Fruit fly (Drosophila melanogaster): ENCODE data around the gene CG42831.

CG42831 gene

dm6 chr3L:10827348-10827747, 12.7 kb downstream of the CG42831 start (continued):
- TF ChIP-seq CG12391 (tag; optimal IDR thresholded peaks at IDR 0.05) (peak; percentile 46), CG6765 (GFP tag; optimal IDR thresholded peaks at IDR 0.05) (peak; percentile 3), CG3995 (GFP tag; optimal IDR thresholded peaks at IDR 0.05) (no peak), CG11398 (GFP tag; optimal IDR thresholded peaks at IDR 0.05) (no peak), CG14667 (GFP tag; IDR thresholded peaks at IDR 0.05) (no peak), CG10959 (GFP tag; IDR thresholded peaks at IDR 0.05) (no peak), CG2678 (tag; optimal IDR thresholded peaks at IDR 0.05) (peak; percentile 78), Lhr (GFP tag; optimal IDR thresholded peaks at IDR 0.05) (no peak), Blimp-1 (GFP tag; optimal IDR thresholded peaks at IDR 0.05) (peak; percentile 16), bbx (GFP tag; IDR thresholded peaks at IDR 0.05; ENCODE audit: partially characterized antibody) (no peak), jing (GFP tag; optimal IDR thresholded peaks at IDR 0.05) (no peak), Gug (GFP tag; IDR thresholded peaks at IDR 0.05) (no peak), fd64A (GFP tag; optimal IDR thresholded peaks at IDR 0.05) (no peak), CG18619 (GFP tag; optimal IDR thresholded peaks at IDR 0.05) (peak; percentile 57), NC2β (GFP tag; optimal IDR thresholded peaks at IDR 0.05) (no peak), CG12071 (GFP tag; optimal IDR thresholded peaks at IDR 0.05) (no peak), Hand (GFP tag; optimal IDR thresholded peaks at IDR 0.05) (peak; percentile 59), Doc3 (GFP tag; IDR thresholded peaks at IDR 0.05; ENCODE audit: partially characterized antibody) (no peak), her (GFP tag; optimal IDR thresholded peaks at IDR 0.05) (no peak), gem (tag; optimal IDR thresholded peaks at IDR 0.05) (peak; percentile 63), p53 (GFP tag; optimal IDR thresholded peaks at IDR 0.05) (no peak), CG12659 (GFP tag; optimal IDR thresholded peaks at IDR 0.05) (peak; percentile 35), CG14441 (GFP tag; IDR thresholded peaks at IDR 0.05) (no peak), CG10274 (GFP tag; optimal IDR thresholded peaks at IDR 0.05) (no peak), phol (tag; optimal IDR thresholded peaks at IDR 0.05) (peak; percentile 45), sob (GFP tag; IDR thresholded peaks at IDR 0.05) (no peak), Dll (GFP tag; IDR thresholded peaks at IDR 0.05; ENCODE audit: partially characterized antibody) (no peak), tgo (GFP tag; IDR thresholded peaks at IDR 0.05) (0 out of 3 replicates have a peak, but pooled peaks have one; percentile 13), Jarid2 (GFP tag; optimal IDR thresholded peaks at IDR 0.05) (no peak), Vsx1 (GFP tag; optimal IDR thresholded peaks at IDR 0.05) (no peak), pho (GFP tag; optimal IDR thresholded peaks at IDR 0.05) (no peak), usp (GFP tag; optimal IDR thresholded peaks at IDR 0.05) (no peak), CG10565 (GFP tag; optimal IDR thresholded peaks at IDR 0.05) (no peak), CG18599 (GFP tag; optimal IDR thresholded peaks at IDR 0.05) (peak; percentile 69), chif (GFP tag; optimal IDR thresholded peaks at IDR 0.05) (no peak), zen (tag; optimal IDR thresholded peaks at IDR 0.05) (no peak), CG2712 (tag; optimal IDR thresholded peaks at IDR 0.05) (peak; percentile 35), seq (GFP tag; IDR thresholded peaks at IDR 0.05) (no peak), CG1024 (GFP tag; IDR thresholded peaks at IDR 0.05) (no peak), CG9727 (GFP tag; optimal IDR thresholded peaks at IDR 0.05) (peak; percentile 29), CG7745 (tag; optimal IDR thresholded peaks at IDR 0.05) (no peak), CG4854 (GFP tag; optimal IDR thresholded peaks at IDR 0.05) (no peak), Six4 (GFP tag; optimal IDR thresholded peaks at IDR 0.05) (no peak), CG17829 (tag; optimal IDR thresholded peaks at IDR 0.05) (no peak), psq (GFP tag; optimal IDR thresholded peaks at IDR 0.05) (no peak), bcd (GFP tag; optimal IDR thresholded peaks at IDR 0.05) (peak; percentile 26), CG3838 (GFP tag; optimal IDR thresholded peaks at IDR 0.05) (no peak), dm (GFP tag; optimal IDR thresholded peaks at IDR 0.05) (no peak), MBD-R2 (GFP tag; IDR thresholded peaks at IDR 0.05) (no peak), CG16815 (GFP tag; optimal IDR thresholded peaks at IDR 0.05) (no peak), CG17568 (GFP tag; optimal IDR thresholded peaks at IDR 0.05) (no peak)

Measured in whole organism, embryonic.